Worm (Caenorhabditis elegans): ENCODE measurements around the gene C14C10.5.

ce11 chrV:12624371-12624770 lies 24.4 kb downstream of the C14C10.5 start, which contains the start of gene F56H9.9:
- TF ChIP-seq ces-1 (GFP tag; optimal IDR thresholded peaks at IDR 0.05) (no peak), lin-14 (GFP tag; optimal IDR thresholded peaks at IDR 0.05) (no peak), jun-1 (tag; optimal IDR thresholded peaks at IDR 0.05) (no peak), nhr-47 (tag; optimal IDR thresholded peaks at IDR 0.05) (no peak), vab-15 (tag; optimal IDR thresholded peaks at IDR 0.05) (no peak), nhr-76 (tag; optimal IDR thresholded peaks at IDR 0.05) (no peak), pag-3 (tag; optimal IDR thresholded peaks at IDR 0.05; ENCODE audit: borderline replicate concordance, insufficient read depth) (no peak), unc-86 (tag; optimal IDR thresholded peaks at IDR 0.05) (no peak), lin-13 (GFP tag; optimal IDR thresholded peaks at IDR 0.05) (no peak), nhr-237 (tag; optimal IDR thresholded peaks at IDR 0.05) (no peak), nhr-90 (tag; optimal IDR thresholded peaks at IDR 0.05; ENCODE audit: poor library complexity) (no peak), ama-1 (optimal IDR thresholded peaks at IDR 0.05) (no peak), snu-23 (GFP tag; optimal IDR thresholded peaks at IDR 0.05) (no peak), alr-1 (tag; optimal IDR thresholded peaks at IDR 0.05; ENCODE audit: borderline replicate concordance) (no peak)
